Worm (Caenorhabditis elegans) whole organism, L4 larva: ENCODE results near the gene dve-1.

Experiments used
- F10B5.3 ChIP-seq: sonication (generic microtip); optimal IDR thresholded peaks from 2 replicates; lab custom pipeline; 2016; ENCODE audit warnings: mild to moderate bottlenecking, missing genetic modification characterization, missing compliant biosample characterization
- Y48G9A.11 ChIP-seq: fragments of 200-800 bp; sonication (Bioruptor generic); IDR thresholded peaks from 2 replicates; pipeline ENCODE4 v1.3.6; 2022; ENCODE audit warnings: missing genetic modification reagents, missing genetic modification characterization, missing compliant biosample characterization
- Y75B8A.6 ChIP-seq: fragments of 200-800 bp; sonication (Bioruptor generic); IDR thresholded peaks from 2 replicates; pipeline ENCODE4 v1.3.6; 2022; ENCODE audit warnings: missing genetic modification reagents, missing genetic modification characterization, missing compliant biosample characterization
- ZK337.2 ChIP-seq: fragments of 200-800 bp; sonication (Bioruptor generic); IDR thresholded peaks from 2 replicates; pipeline ENCODE4 v1.3.6; 2022; ENCODE audit warnings: missing genetic modification reagents, missing genetic modification characterization, missing compliant biosample characterization
- ZK546.5 ChIP-seq, 2 experiments: sonication (generic microtip); optimal IDR thresholded peaks; 2 replicates each; lab custom pipeline; 2017; ENCODE audit warnings: missing biosample characterization in 2 of 2, missing genetic modification characterization in 2 of 2
- ceh-32 ChIP-seq: sonication (generic microtip); optimal IDR thresholded peaks from 2 replicates; lab custom pipeline; 2016; ENCODE audit warnings: mild to moderate bottlenecking, missing genetic modification characterization, missing compliant biosample characterization; ENCODE audit not compliant: poor library complexity
- ceh-44 ChIP-seq: fragments of 200-800 bp; sonication (Bioruptor generic); IDR thresholded peaks from 2 replicates; pipeline ENCODE4 v1.3.6; 2022; ENCODE audit warnings: missing genetic modification reagents, missing genetic modification characterization, missing compliant biosample characterization
- ceh-82 ChIP-seq: sonication (generic microtip); optimal IDR thresholded peaks from 2 replicates; lab custom pipeline; 2017; ENCODE audit warnings: missing biosample characterization, missing genetic modification characterization
- ces-1 ChIP-seq: fragments of 150-350 bp; sonication (generic microtip); optimal IDR thresholded peaks from 4 replicates; lab custom pipeline; 2014; ENCODE audit warnings: missing biosample characterization, missing genetic modification reagents, missing genetic modification characterization
- ctbp-1 ChIP-seq: fragments of 200-800 bp; sonication (Bioruptor generic); IDR thresholded peaks from 2 replicates; pipeline ENCODE4 v1.3.6; 2022; ENCODE audit warnings: missing genetic modification reagents, missing genetic modification characterization, missing compliant biosample characterization
- daf-19 ChIP-seq: fragments of 200-800 bp; sonication (Bioruptor generic); conservative IDR thresholded peaks from 2 replicates; pipeline ENCODE4 v1.3.6; 2022; ENCODE audit warnings: missing genetic modification characterization, missing compliant biosample characterization
- daf-8 ChIP-seq: fragments of 200-800 bp; sonication (Bioruptor generic); IDR thresholded peaks from 2 replicates; pipeline ENCODE4 v1.3.6; 2022; ENCODE audit warnings: missing genetic modification characterization, missing compliant biosample characterization
- dmd-9 ChIP-seq: fragments of 200-800 bp; sonication (Bioruptor generic); IDR thresholded peaks from 2 replicates; pipeline ENCODE4 v1.3.6; 2022; ENCODE audit warnings: missing genetic modification reagents, missing genetic modification characterization, missing compliant biosample characterization
- dpl-1 ChIP-seq: fragments of 150-350 bp; optimal IDR thresholded peaks from 2 replicates; lab custom pipeline; 2014; ENCODE audit warnings: missing biosample characterization, missing genetic modification reagents, missing genetic modification characterization
- dve-1 ChIP-seq: sonication (generic microtip); optimal IDR thresholded peaks from 2 replicates; lab custom pipeline; 2017; ENCODE audit warnings: antibody characterized with exemption, mild to moderate bottlenecking, missing genetic modification characterization, missing compliant biosample characterization; ENCODE audit not compliant: insufficient read depth
- egl-27 ChIP-seq: sonication (generic microtip); optimal IDR thresholded peaks from 3 replicates; lab custom pipeline; 2017; ENCODE audit warnings: missing biosample characterization, missing genetic modification reagents, missing genetic modification characterization
- fkh-10 ChIP-seq: fragments of 150-350 bp; optimal IDR thresholded peaks from 2 replicates; lab custom pipeline; 2014; ENCODE audit warnings: missing biosample characterization, missing genetic modification reagents, missing genetic modification characterization
- gei-8 ChIP-seq: fragments of 200-800 bp; sonication (Bioruptor generic); optimal IDR thresholded peaks from 2 replicates; lab custom pipeline; 2018; ENCODE audit warnings: mild to moderate bottlenecking, missing genetic modification characterization, missing compliant biosample characterization
- hif-1 ChIP-seq, 2 experiments: sonication (generic microtip); optimal IDR thresholded peaks; 2 replicates each; lab custom pipeline; 2016 to 2017; ENCODE audit warnings: missing compliant biosample characterization in 2 of 2, missing genetic modification characterization in 2 of 2, missing genetic modification reagents in 2 of 2, missing genotype in 2 of 2, mild to moderate bottlenecking in 1 of 2
- hmg-1.1 ChIP-seq: fragments of 200-800 bp; sonication (Bioruptor generic); IDR thresholded peaks from 2 replicates; pipeline ENCODE4 v1.3.6; 2022; ENCODE audit warnings: missing genetic modification reagents, missing genetic modification characterization, missing compliant biosample characterization
- lim-7 ChIP-seq: fragments of 200-800 bp; sonication (Bioruptor generic); IDR thresholded peaks from 2 replicates; pipeline ENCODE4 v1.3.6; 2022; ENCODE audit warnings: missing genetic modification characterization, missing compliant biosample characterization
- lin-13 ChIP-seq: fragments of 150-350 bp; optimal IDR thresholded peaks from 2 replicates; lab custom pipeline; 2014; ENCODE audit warnings: missing biosample characterization, missing genetic modification reagents, missing genetic modification characterization
- lin-15B ChIP-seq: fragments of 150-350 bp; sonication (generic microtip); optimal IDR thresholded peaks from 3 replicates; lab custom pipeline; 2014; ENCODE audit warnings: missing biosample characterization, missing genetic modification characterization
- madf-9 ChIP-seq: fragments of 200-800 bp; sonication (Bioruptor generic); conservative IDR thresholded peaks from 2 replicates; pipeline ENCODE4 v1.3.6; 2022; ENCODE audit warnings: missing genetic modification reagents, missing genetic modification characterization, missing compliant biosample characterization
- mdl-1 ChIP-seq, 2 experiments: fragments of 150-350 bp in 1 of 2; sonication (generic microtip) in 1 of 2; optimal IDR thresholded peaks; 2 replicates each; lab custom pipeline; 2014 to 2017; ENCODE audit warnings: missing biosample characterization in 2 of 2, missing genetic modification characterization in 2 of 2
- mdt-29 ChIP-seq: fragments of 200-800 bp; sonication (Bioruptor generic); IDR thresholded peaks from 2 replicates; pipeline ENCODE4 v1.3.6; 2022; ENCODE audit warnings: missing genetic modification reagents, missing genetic modification characterization, missing compliant biosample characterization
- mep-1 ChIP-seq: fragments of 150-350 bp; sonication (generic microtip); optimal IDR thresholded peaks from 3 replicates; lab custom pipeline; 2014; ENCODE audit warnings: missing biosample characterization, missing genetic modification characterization
- mxl-2 ChIP-seq: fragments of 200-800 bp; sonication (Bioruptor generic); conservative IDR thresholded peaks from 2 replicates; pipeline ENCODE4 v1.3.6; 2022; ENCODE audit warnings: missing genetic modification reagents, missing genetic modification characterization, missing compliant biosample characterization
- mxl-3 ChIP-seq: fragments of 200-800 bp; sonication (Bioruptor generic); optimal IDR thresholded peaks from 2 replicates; lab custom pipeline; 2018; ENCODE audit warnings: mild to moderate bottlenecking, missing genetic modification characterization, missing compliant biosample characterization
- nhr-10 ChIP-seq: fragments of 150-350 bp; optimal IDR thresholded peaks from 2 replicates; lab custom pipeline; 2014; ENCODE audit warnings: missing biosample characterization, missing genetic modification characterization
- nhr-11 ChIP-seq: fragments of 150-350 bp; optimal IDR thresholded peaks from 2 replicates; lab custom pipeline; 2014; ENCODE audit warnings: missing biosample characterization, missing genetic modification characterization
- nhr-25 ChIP-seq: sonication (generic microtip); optimal IDR thresholded peaks from 2 replicates; lab custom pipeline; 2017; ENCODE audit warnings: missing genetic modification characterization, mild to moderate bottlenecking, missing compliant biosample characterization, antibody characterized with exemption, moderate library complexity, borderline replicate concordance; ENCODE audit not compliant: insufficient read depth
- nhr-28 ChIP-seq: fragments of 150-350 bp; optimal IDR thresholded peaks from 2 replicates; lab custom pipeline; 2014; ENCODE audit warnings: missing biosample characterization, missing genetic modification characterization
- nhr-42 ChIP-seq: fragments of 200-800 bp; sonication (Bioruptor generic); IDR thresholded peaks from 2 replicates; pipeline ENCODE4 v1.3.6; 2022; ENCODE audit warnings: missing genetic modification characterization, missing compliant biosample characterization
- nhr-48 ChIP-seq: sonication (generic microtip); optimal IDR thresholded peaks from 2 replicates; lab custom pipeline; 2016; ENCODE audit warnings: mild to moderate bottlenecking, missing genetic modification characterization, missing compliant biosample characterization
- nhr-6 ChIP-seq: fragments of 150-350 bp; optimal IDR thresholded peaks from 2 replicates; lab custom pipeline; 2014; ENCODE audit warnings: missing biosample characterization, missing genetic modification characterization
- pqm-1 ChIP-seq: sonication (generic microtip); optimal IDR thresholded peaks from 2 replicates; lab custom pipeline; 2017; ENCODE audit warnings: missing biosample characterization, missing genetic modification characterization
- rbr-2 ChIP-seq: sonication (generic microtip); optimal IDR thresholded peaks from 2 replicates; lab custom pipeline; 2016; ENCODE audit warnings: missing genotype, missing genetic modification characterization, missing compliant biosample characterization
- saeg-2 ChIP-seq: fragments of 200-800 bp; sonication (Bioruptor generic); IDR thresholded peaks from 2 replicates; pipeline ENCODE4 v1.3.6; 2022; ENCODE audit warnings: missing genetic modification reagents, missing genetic modification characterization, missing compliant biosample characterization
- set-16 ChIP-seq: fragments of 200-800 bp; sonication (Bioruptor generic); IDR thresholded peaks from 2 replicates; pipeline ENCODE4 v1.3.6; 2022; ENCODE audit warnings: missing genetic modification reagents, missing genetic modification characterization, missing compliant biosample characterization
- snpc-1.2 ChIP-seq: fragments of 200-800 bp; sonication (Bioruptor generic); IDR thresholded peaks from 2 replicates; pipeline ENCODE4 v1.3.6; 2022; ENCODE audit warnings: missing genetic modification reagents, missing genetic modification characterization, missing compliant biosample characterization
- spr-3 ChIP-seq: fragments of 200-800 bp; sonication (Bioruptor generic); optimal IDR thresholded peaks from 2 replicates; lab custom pipeline; 2018; ENCODE audit warnings: mild to moderate bottlenecking, missing genetic modification characterization, missing compliant biosample characterization
- tag-97 ChIP-seq: fragments of 200-800 bp; sonication (Bioruptor generic); IDR thresholded peaks from 2 replicates; pipeline ENCODE4 v1.3.6; 2022; ENCODE audit warnings: missing genetic modification characterization, missing compliant biosample characterization
- tra-1 ChIP-seq: fragments of 200-800 bp; sonication (Bioruptor generic); IDR thresholded peaks from 2 replicates; pipeline ENCODE4 v1.3.6; 2022; ENCODE audit warnings: missing genetic modification reagents, missing genetic modification characterization, missing compliant biosample characterization
- unc-62 ChIP-seq, 3 experiments: fragments of 150-350 bp in 1 of 3; sonication (generic microtip); optimal IDR thresholded peaks in 2 of 3; peaks in 1 of 3; 1 replicate in 1 of 3; 2 replicates in 2 of 3; lab custom pipeline; 2014 to 2017; ENCODE audit warnings: missing biosample characterization in 3 of 3, missing genetic modification characterization in 3 of 3, missing genetic modification reagents in 3 of 3, missing genotype in 1 of 3
- zag-1 ChIP-seq: fragments of 150-350 bp; optimal IDR thresholded peaks from 2 replicates; lab custom pipeline; 2014; ENCODE audit warnings: missing biosample characterization, missing genetic modification characterization
- zfp-2 ChIP-seq: sonication (generic microtip); optimal IDR thresholded peaks from 2 replicates; lab custom pipeline; 2016; ENCODE audit warnings: mild to moderate bottlenecking, missing genetic modification characterization, missing compliant biosample characterization
- zip-2 ChIP-seq: fragments of 150-350 bp; optimal IDR thresholded peaks from 2 replicates; lab custom pipeline; 2014; ENCODE audit warnings: missing biosample characterization, missing genetic modification characterization
- ztf-7 ChIP-seq: fragments of 150-350 bp; optimal IDR thresholded peaks from 2 replicates; lab custom pipeline; 2014; ENCODE audit warnings: missing biosample characterization, missing genetic modification characterization

Gene dve-1

DNA sequence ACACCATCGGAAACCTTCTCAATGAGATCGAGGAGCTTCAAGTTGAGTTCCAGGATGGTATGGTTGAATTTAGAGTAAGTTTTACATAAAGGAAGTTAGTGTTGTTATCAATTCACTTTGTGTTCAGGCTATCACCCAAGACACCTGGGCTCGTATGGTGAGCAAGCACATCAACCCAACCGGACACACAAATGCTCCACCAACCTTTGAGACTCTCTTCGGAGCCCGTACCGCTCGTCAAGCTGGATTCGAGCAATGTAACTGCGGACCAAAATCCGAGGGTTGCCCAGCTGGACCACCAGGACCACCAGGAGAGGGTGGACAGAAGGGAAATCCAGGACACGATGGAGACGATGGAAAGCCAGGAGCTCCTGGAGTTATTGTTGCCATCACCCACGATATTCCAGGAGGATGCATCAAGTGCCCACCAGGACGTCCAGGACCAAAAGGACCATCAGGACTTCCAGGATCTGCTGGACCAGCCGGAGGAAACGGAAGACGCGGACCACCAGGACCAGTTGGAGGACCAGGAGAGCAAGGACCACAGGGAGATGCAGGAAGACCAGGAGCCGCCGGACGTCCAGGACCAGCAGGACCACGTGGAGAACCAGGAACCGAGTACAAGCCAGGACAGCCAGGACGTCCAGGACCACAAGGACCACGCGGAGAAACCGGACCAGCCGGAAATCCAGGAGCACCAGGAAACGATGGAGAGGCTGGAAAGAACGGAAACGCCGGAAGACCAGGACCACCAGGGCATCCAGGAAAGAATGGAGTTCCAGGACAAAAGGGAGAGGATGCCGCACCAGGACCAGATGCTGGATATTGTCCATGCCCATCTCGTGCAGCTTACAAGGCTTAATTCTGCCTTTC lies 11.6 kb downstream of the dve-1 start:
- no peak for TF ChIP-seq pqm-1
- TF ChIP-seq dmd-9 (GFP tag; lab: Robert Waterston, UW): no peak
- no peak for TF ChIP-seq ZK337.2 (GFP tag; lab: Robert Waterston, UW)
- no peak for TF ChIP-seq ceh-82 (tag; lab: Kevin White, UChicago)
- no peak for TF ChIP-seq nhr-10 (tag; lab: Kevin White, UChicago)
- no peak for TF ChIP-seq ces-1
- TF ChIP-seq rbr-2 (tag; lab: Kevin White, UChicago): no peak
- no peak for TF ChIP-seq ztf-7
- no peak for TF ChIP-seq dpl-1 (GFP tag; lab: Kevin White, UChicago)
- TF ChIP-seq ctbp-1 (GFP tag; lab: Robert Waterston, UW): no peak; the same call in 1 of the 2 replicates
- no peak for TF ChIP-seq ceh-44
- no peak for TF ChIP-seq saeg-2 (GFP tag; lab: Robert Waterston, UW)
- TF ChIP-seq mxl-3: peak; percentile 15
- TF ChIP-seq hif-1 (tag; optimal IDR thresholded peaks at IDR 0.05; lab: Kevin White, UChicago): no peak
- TF ChIP-seq nhr-28: no peak
- TF ChIP-seq ceh-32 (tag; lab: Kevin White, UChicago): no peak
- TF ChIP-seq zip-2 (tag; lab: Kevin White, UChicago): no peak
- TF ChIP-seq Y48G9A.11: no peak
- no peak for TF ChIP-seq snpc-1.2 (GFP tag; lab: Robert Waterston, UW)
- TF ChIP-seq tra-1 (GFP tag; lab: Robert Waterston, UW): 0 out of 2 replicates have a peak, but pooled peaks have one; percentile 19
- no peak for TF ChIP-seq lin-15B (tag; lab: Kevin White, UChicago)
- TF ChIP-seq nhr-6: no peak
- no peak for TF ChIP-seq nhr-48 (tag; lab: Kevin White, UChicago)
- TF ChIP-seq tag-97 (GFP tag; lab: Robert Waterston, UW): no peak
- peak; percentile 97 for TF ChIP-seq set-16
- TF ChIP-seq nhr-25 (tag; lab: Kevin White, UChicago): no peak
- TF ChIP-seq Y75B8A.6 (GFP tag; lab: Robert Waterston, UW): no peak
- no peak for TF ChIP-seq mxl-2 (GFP tag; lab: Robert Waterston, UW)
- no peak for TF ChIP-seq F10B5.3
- TF ChIP-seq gei-8 (GFP tag; lab: Kevin White, UChicago): no peak
- TF ChIP-seq nhr-11: no peak
- 0 out of 2 replicates have a peak, but pooled peaks have one; percentile 14 for TF ChIP-seq hmg-1.1
- TF ChIP-seq egl-27 (tag; lab: Kevin White, UChicago): no peak
- TF ChIP-seq dve-1 (tag; lab: Kevin White, UChicago): no peak
- TF ChIP-seq ZK546.5 (tag; optimal IDR thresholded peaks at IDR 0.05; lab: Kevin White, UChicago): no peak
- TF ChIP-seq unc-62 (GFP tag; optimal IDR thresholded peaks at IDR 0.05 in 1 of 2; lab: Kevin White, UChicago): no peak
- TF ChIP-seq unc-62 (tag; optimal IDR thresholded peaks at IDR 0.05; lab: Kevin White, UChicago): no peak
- TF ChIP-seq spr-3: no peak
- peak; percentile 46; the same call in 1 of the 2 replicates for TF ChIP-seq madf-9
- no peak for TF ChIP-seq mdl-1 (tag; optimal IDR thresholded peaks at IDR 0.05; lab: Kevin White, UChicago)
- no peak for TF ChIP-seq lim-7
- no peak for TF ChIP-seq daf-19 (GFP tag; lab: Robert Waterston, UW)
- TF ChIP-seq zag-1 (tag; lab: Kevin White, UChicago): no peak
- no peak for TF ChIP-seq daf-8
- 0 out of 2 replicates have a peak, but pooled peaks have one; percentile 4 for TF ChIP-seq mdt-29 (GFP tag; lab: Robert Waterston, UW)
- no peak for TF ChIP-seq fkh-10 (GFP tag; lab: Kevin White, UChicago)
- no peak for TF ChIP-seq nhr-42
- no peak for TF ChIP-seq mep-1
- TF ChIP-seq zfp-2 (tag; lab: Kevin White, UChicago): no peak
- TF ChIP-seq lin-13 (GFP tag; lab: Kevin White, UChicago): no peak
